ENCODE assay signal across 1 fruit fly cellular context in the genomic region with DNA sequence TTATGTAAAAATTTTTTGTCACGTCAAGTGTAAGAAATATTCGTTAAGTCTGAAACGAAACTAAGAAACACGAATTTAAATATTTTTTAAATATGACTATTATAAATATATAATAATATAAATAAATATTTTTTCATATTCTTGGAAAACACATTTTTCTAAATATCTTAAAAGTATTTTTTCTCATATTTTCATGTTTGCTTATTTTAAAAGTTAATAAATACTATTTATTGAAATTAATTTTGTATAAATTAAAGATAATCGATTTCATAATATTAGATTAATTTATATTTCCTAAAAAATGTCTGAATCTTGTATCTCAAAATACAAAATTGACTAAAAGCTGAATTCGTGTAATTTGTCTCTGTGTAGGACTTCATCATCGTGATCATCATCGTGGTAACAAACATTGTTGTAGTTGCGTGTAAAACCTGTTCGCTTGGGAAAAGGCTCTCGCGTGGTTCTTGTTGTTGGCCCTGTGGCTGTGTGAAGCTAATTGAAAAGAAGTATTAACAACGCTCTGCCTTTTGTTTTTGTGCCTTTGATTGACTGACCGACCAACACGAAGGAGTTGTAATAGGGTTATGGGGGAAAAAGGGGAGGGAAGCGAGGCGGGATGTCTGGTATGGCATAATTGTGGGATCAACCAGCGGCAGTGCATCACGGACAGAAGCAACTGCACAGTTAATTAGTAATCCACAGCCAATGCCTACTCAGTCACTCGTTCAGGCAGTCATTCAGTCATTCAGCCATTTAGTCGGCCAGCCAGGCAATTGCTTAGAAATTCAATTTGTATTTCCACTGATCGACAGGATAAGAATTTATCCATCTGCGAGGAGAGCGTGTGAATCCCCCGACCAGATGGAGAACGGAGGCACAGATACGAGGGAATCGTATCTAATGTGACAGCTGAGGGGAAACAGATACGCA.
TF ChIP-seq lines count a peak whose summit lies in the region.

No protein-coding gene starts in this region.

TF ChIP-seq in whole organism, embryonic, 481 proteins besides CTCF, POLR2A, EP300 and RAD21 (continued from another document):
- TF ChIP-seq Sry-δ (GFP tag; optimal IDR thresholded peaks at IDR 0.05; lab: Kevin White, UChicago) (no peak), btn (GFP tag; optimal IDR thresholded peaks at IDR 0.05; lab: Kevin White, UChicago) (no peak), CG17829 (tag; optimal IDR thresholded peaks at IDR 0.05; lab: Kevin White, UChicago) (peak; percentile 63), tio (GFP tag; optimal IDR thresholded peaks at IDR 0.05; lab: Kevin White, UChicago) (no peak), tap (tag; optimal IDR thresholded peaks at IDR 0.05; lab: Kevin White, UChicago) (no peak), HLH4C (GFP tag; IDR thresholded peaks at IDR 0.05; lab: Robert Waterston, UW; ENCODE audit: partially characterized antibody) (no peak), CG31388 (GFP tag; optimal IDR thresholded peaks at IDR 0.05; lab: Kevin White, UChicago) (no peak), lilli (GFP tag; optimal IDR thresholded peaks at IDR 0.05; lab: Kevin White, UChicago) (no peak), CG10321 (GFP tag; IDR thresholded peaks at IDR 0.05; lab: Robert Waterston, UW) (no peak), CG2120 (GFP tag; optimal IDR thresholded peaks at IDR 0.05; lab: Kevin White, UChicago) (no peak), CG7372 (GFP tag; IDR thresholded peaks at IDR 0.05; lab: Robert Waterston, UW) (no peak), CG9876 (GFP tag; optimal IDR thresholded peaks at IDR 0.05; lab: Kevin White, UChicago) (no peak), pho (GFP tag; optimal IDR thresholded peaks at IDR 0.05; lab: Kevin White, UChicago) (no peak), Mes4 (GFP tag; optimal IDR thresholded peaks at IDR 0.05; lab: Kevin White, UChicago) (no peak), dati (GFP tag; IDR thresholded peaks at IDR 0.05; lab: Robert Waterston, UW) (no peak), CG13624 (GFP tag; optimal IDR thresholded peaks at IDR 0.05; lab: Kevin White, UChicago) (no peak), CG2889 (GFP tag; IDR thresholded peaks at IDR 0.05; lab: Robert Waterston, UW) (no peak), crol (GFP tag; IDR thresholded peaks at IDR 0.05; lab: Robert Waterston, UW) (peak; percentile 39; the same call in 1 of the 2 replicates), kni (GFP tag; optimal IDR thresholded peaks at IDR 0.05; lab: Kevin White, UChicago) (peak; percentile 63), Fer1 (GFP tag; optimal IDR thresholded peaks at IDR 0.05; lab: Kevin White, UChicago) (no peak), CG7839 (tag; optimal IDR thresholded peaks at IDR 0.05; lab: Kevin White, UChicago) (peak; percentile 39), Hmr (GFP tag; optimal IDR thresholded peaks at IDR 0.05; lab: Kevin White, UChicago) (no peak), inv (GFP tag; IDR thresholded peaks at IDR 0.05; lab: Robert Waterston, UW; ENCODE audit: partially characterized antibody) (no peak), lbe (GFP tag; optimal IDR thresholded peaks at IDR 0.05; lab: Kevin White, UChicago) (no peak), CG14441 (GFP tag; IDR thresholded peaks at IDR 0.05; lab: Robert Waterston, UW) (no peak), gro (GFP tag; optimal IDR thresholded peaks at IDR 0.05; lab: Kevin White, UChicago) (no peak), org-1 (GFP tag; optimal IDR thresholded peaks at IDR 0.05; lab: Kevin White, UChicago) (no peak), CG15011 (GFP tag; optimal IDR thresholded peaks at IDR 0.05; lab: Kevin White, UChicago) (no peak), CG6854 (GFP tag; optimal IDR thresholded peaks at IDR 0.05; lab: Kevin White, UChicago) (no peak), Atf6 (GFP tag; IDR thresholded peaks at IDR 0.05; lab: Robert Waterston, UW) (no peak), Dek (tag; optimal IDR thresholded peaks at IDR 0.05; lab: Kevin White, UChicago) (no peak), CG9215 (GFP tag; IDR thresholded peaks at IDR 0.05; lab: Robert Waterston, UW) (no peak), rib (GFP tag; IDR thresholded peaks at IDR 0.05; lab: Robert Waterston, UW) (no peak), CG5180 (GFP tag; optimal IDR thresholded peaks at IDR 0.05; lab: Kevin White, UChicago) (peak; percentile 31), CG16813 (GFP tag; IDR thresholded peaks at IDR 0.05; lab: Robert Waterston, UW; ENCODE audit: partially characterized antibody) (no peak), ash1 (GFP tag; optimal IDR thresholded peaks at IDR 0.05; lab: Kevin White, UChicago) (no peak), Camta (GFP tag; optimal IDR thresholded peaks at IDR 0.05; lab: Kevin White, UChicago) (no peak), CG12219 (GFP tag; optimal IDR thresholded peaks at IDR 0.05; lab: Kevin White, UChicago) (no peak), PHDP (tag; optimal IDR thresholded peaks at IDR 0.05; lab: Kevin White, UChicago) (no peak), CG11695 (GFP tag; IDR thresholded peaks at IDR 0.05; lab: Robert Waterston, UW) (no peak), pfk (GFP tag; optimal IDR thresholded peaks at IDR 0.05; lab: Kevin White, UChicago) (no peak), CG13424 (tag; optimal IDR thresholded peaks at IDR 0.05; lab: Kevin White, UChicago) (peak; percentile 29), prd (optimal IDR thresholded peaks at IDR 0.05; lab: Kevin White, UChicago) (no peak), prd (GFP tag; IDR thresholded peaks at IDR 0.05; lab: Robert Waterston, UW) (no peak), ind (GFP tag; optimal IDR thresholded peaks at IDR 0.05; lab: Kevin White, UChicago) (no peak), Sin3A (optimal IDR thresholded peaks at IDR 0.05; lab: Kevin White, UChicago) (no peak), CG4820 (GFP tag; optimal IDR thresholded peaks at IDR 0.05; lab: Kevin White, UChicago) (no peak), CG1792 (GFP tag; optimal IDR thresholded peaks at IDR 0.05; lab: Kevin White, UChicago) (no peak), row (GFP tag; IDR thresholded peaks at IDR 0.05; lab: Robert Waterston, UW) (0 out of 3 replicates have a peak, but pooled peaks have one; percentile 10), Ravus (GFP tag; IDR thresholded peaks at IDR 0.05; lab: Robert Waterston, UW) (no peak), CG8924 (tag; optimal IDR thresholded peaks at IDR 0.05; lab: Kevin White, UChicago) (peak; percentile 55), D19B (GFP tag; optimal IDR thresholded peaks at IDR 0.05; lab: Kevin White, UChicago) (no peak), vnd (GFP tag; IDR thresholded peaks at IDR 0.05; lab: Robert Waterston, UW; ENCODE audit: partially characterized antibody) (no peak), mld (GFP tag; IDR thresholded peaks at IDR 0.05; lab: Robert Waterston, UW; ENCODE audit: partially characterized antibody) (no peak), gfzf (GFP tag; optimal IDR thresholded peaks at IDR 0.05; lab: Kevin White, UChicago) (no peak)
